Worm (Caenorhabditis elegans) whole organism, L2 larva: ENCODE results near the gene nphp-4.
"Not testable (repeated sequence)": the region's sequence is repeated elsewhere in the genome, so short reads cannot be mapped to it uniquely, and the experiment has no call there.

ENCODE experiments used
- ceh-16 ChIP-seq: fragments of 150-350 bp; optimal IDR thresholded peaks from 2 replicates; lab custom pipeline; 2014; ENCODE audit warnings: missing biosample characterization, missing genetic modification characterization
- nhr-77 ChIP-seq: fragments of 150-350 bp; optimal IDR thresholded peaks from 2 replicates; lab custom pipeline; 2014; ENCODE audit warnings: missing biosample characterization, missing genetic modification characterization

DNA sequence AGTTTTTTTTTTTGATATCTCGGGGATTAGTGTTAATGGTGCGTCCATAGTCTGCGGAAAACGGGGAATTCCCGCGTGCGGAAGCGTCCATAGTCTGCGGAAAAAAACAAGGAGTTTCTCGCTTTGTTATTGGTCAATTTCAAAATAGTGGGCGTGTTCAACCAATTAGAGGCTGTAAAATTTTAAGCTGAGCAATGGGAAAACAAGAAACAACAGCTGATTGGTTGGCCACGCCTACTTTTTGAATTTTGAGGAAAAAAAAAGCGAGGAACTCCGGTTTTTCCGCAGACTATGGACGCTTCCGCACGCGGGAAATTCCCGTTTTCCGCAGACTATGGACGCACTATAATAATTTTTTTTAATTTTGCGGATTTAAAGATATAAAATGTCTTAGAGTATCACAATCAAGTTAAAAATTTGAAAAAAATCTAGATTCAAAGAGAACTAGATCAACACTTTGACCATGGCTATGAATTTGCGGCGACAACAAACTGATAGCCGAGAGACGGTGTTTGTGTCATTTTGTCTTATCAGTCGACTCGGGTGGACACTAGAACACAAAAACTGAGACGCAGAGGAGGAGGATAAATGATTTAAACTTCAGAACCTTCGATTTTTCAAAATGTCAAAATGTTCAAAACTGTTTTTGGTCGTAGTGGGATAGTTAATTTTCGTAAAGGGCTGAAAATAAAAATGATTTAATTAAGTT is 20.2 kb downstream of the nphp-4 start:
- TF ChIP-seq ceh-16 (tag; lab: Kevin White, UChicago); nhr-77: not testable (repeated sequence)
